Worm (Caenorhabditis elegans): ENCODE data around the gene F54B11.10.

DNA sequence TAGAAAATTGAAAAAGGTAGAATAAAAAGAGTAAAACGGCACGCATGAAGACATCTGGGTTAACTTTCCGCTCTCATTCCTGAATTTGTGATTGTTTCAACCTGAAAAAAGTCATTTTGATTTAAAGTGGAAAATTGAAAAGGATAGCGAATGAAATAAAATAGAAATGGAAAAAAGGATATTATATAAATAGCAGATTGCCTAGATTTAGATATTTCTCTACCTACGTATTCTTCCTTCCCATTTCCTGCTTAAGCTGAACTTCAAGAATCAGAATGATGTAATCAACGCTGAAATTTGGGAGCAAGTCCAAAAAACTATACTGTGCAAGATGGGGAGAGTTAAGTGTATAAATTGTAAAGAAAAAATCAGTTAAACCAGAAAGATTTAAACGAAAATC lies 12.1 kb upstream of the F54B11.10 start, which contains the start of gene R01E6.7:
- TF ChIP-seq pha-4 (tag; optimal IDR thresholded peaks at IDR 0.05): no peak
- TF ChIP-seq F49E8.2 (tag; optimal IDR thresholded peaks at IDR 0.05; ENCODE audit: insufficient read depth): no peak
- no peak for TF ChIP-seq rec-8 (tag; optimal IDR thresholded peaks at IDR 0.05)
- TF ChIP-seq rpc-1 (optimal IDR thresholded peaks at IDR 0.05): no peak
- TF ChIP-seq rpc-1 (tag; optimal IDR thresholded peaks at IDR 0.05): no peak
- no peak for TF ChIP-seq D2030.7 (GFP tag; IDR thresholded peaks at IDR 0.05)
- no peak for TF ChIP-seq hmg-20 (GFP tag; IDR thresholded peaks at IDR 0.05)
- no peak for TF ChIP-seq Y79H2A.3 (GFP tag; conservative IDR thresholded peaks at IDR 0.05)
- no peak for TF ChIP-seq F22D6.2 (tag; optimal IDR thresholded peaks at IDR 0.05)
- no peak for TF ChIP-seq unc-130 (GFP tag; optimal IDR thresholded peaks at IDR 0.05)

All from whole organism, young adult.